Worm (Caenorhabditis elegans): ENCODE data around the gene dct-5.

Gene dct-5

ce11 chrII:5418317-5418716, 18.4 kb downstream of the dct-5 start:
- TF ChIP-seq egl-44 (GFP tag; IDR thresholded peaks at IDR 0.05) (no peak), gei-17 (GFP tag; optimal IDR thresholded peaks at IDR 0.05) (no peak), madf-3 (GFP tag; IDR thresholded peaks at IDR 0.05) (no peak), C06A6.2 (GFP tag; conservative IDR thresholded peaks at IDR 0.05) (no peak), F33H1.4 (GFP tag; IDR thresholded peaks at IDR 0.05) (no peak), Y67H2A.10 (GFP tag; conservative IDR thresholded peaks at IDR 0.05) (no peak), sptf-2 (GFP tag; optimal IDR thresholded peaks at IDR 0.05) (no peak), efl-1 (GFP tag; optimal IDR thresholded peaks at IDR 0.05) (no peak)

DNA sequence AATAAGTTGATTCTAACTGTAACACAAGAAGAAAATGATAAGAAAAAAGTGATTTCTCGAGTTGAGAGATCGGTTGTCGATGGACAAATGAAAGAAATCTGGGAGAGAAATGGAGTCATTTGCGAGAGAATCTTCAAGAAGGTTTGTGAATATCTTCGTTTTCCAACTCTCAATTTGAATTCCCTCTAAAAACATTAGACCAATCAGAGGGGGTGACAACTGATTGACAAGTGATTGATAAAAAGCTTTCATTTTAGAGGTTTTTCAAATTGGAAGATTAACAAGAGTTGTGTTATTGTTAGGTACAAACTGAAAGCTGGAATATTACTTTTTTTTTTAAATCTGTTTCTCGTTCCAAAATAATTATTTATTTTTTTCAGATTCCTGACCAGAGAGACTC, 18.8 kb downstream of the dct-5 start:
- TF ChIP-seq nhr-90 (tag; optimal IDR thresholded peaks at IDR 0.05) (no peak), cebp-2 (GFP tag; IDR thresholded peaks at IDR 0.05) (no peak), tbx-9 (tag; optimal IDR thresholded peaks at IDR 0.05; ENCODE audit: borderline replicate concordance) (no peak), ceh-100 (GFP tag; IDR thresholded peaks at IDR 0.05) (no peak), mcd-1 (GFP tag; IDR thresholded peaks at IDR 0.05) (no peak), mxl-1 (tag; optimal IDR thresholded peaks at IDR 0.05) (no peak), pha-4 (tag; optimal IDR thresholded peaks at IDR 0.05) (no peak), C17E4.6 (GFP tag; IDR thresholded peaks at IDR 0.05) (no peak), ztf-22 (GFP tag; optimal IDR thresholded peaks at IDR 0.05) (no peak), ztf-26 (tag; optimal IDR thresholded peaks at IDR 0.05) (no peak), sea-2 (GFP tag; IDR thresholded peaks at IDR 0.05) (no peak), mel-28 (tag; optimal IDR thresholded peaks at IDR 0.05; ENCODE audit: borderline replicate concordance) (no peak), nfya-2 (GFP tag; IDR thresholded peaks at IDR 0.05) (no peak), snpc-1.3 (tag; optimal IDR thresholded peaks at IDR 0.05; ENCODE audit: insufficient read depth) (no peak), bed-1 (GFP tag; IDR thresholded peaks at IDR 0.05) (no peak), him-1 (tag; optimal IDR thresholded peaks at IDR 0.05) (no peak)

DNA sequence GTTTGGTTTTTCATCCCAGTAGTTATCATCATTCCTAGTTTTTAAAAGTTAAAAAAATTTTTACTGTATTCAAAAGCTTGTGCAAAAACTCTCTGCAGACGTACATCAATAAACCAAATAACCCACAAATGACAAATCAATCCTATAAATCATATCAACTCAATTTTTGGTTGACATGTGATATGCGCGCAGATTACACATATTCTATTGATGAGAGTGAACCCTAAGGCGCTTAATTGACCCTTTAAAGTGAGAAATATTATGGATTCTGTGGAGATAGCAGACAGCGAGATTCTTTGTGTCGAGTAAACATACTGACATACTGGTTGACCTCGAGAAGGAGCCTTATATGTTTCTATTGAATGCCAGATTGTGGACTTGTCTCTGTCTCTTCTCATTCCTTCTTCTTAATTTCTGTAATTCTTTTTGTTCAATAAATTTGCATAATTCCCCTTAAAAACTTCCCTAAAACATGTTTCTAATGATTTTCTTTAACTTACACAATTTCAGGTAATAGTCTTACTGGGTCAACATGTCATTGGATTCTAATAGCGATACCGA, 20.4 kb downstream of the dct-5 start, which contains the start of gene EEED8.2:
Gene EEED8.2, plus strand, starts transcription at position 511 of the 561 bp plus-strand sequence.
- no peak for TF ChIP-seq T26A5.8 (tag; optimal IDR thresholded peaks at IDR 0.05)
- no peak for TF ChIP-seq nhr-179 (tag; optimal IDR thresholded peaks at IDR 0.05)
- no peak for TF ChIP-seq F22D6.2 (tag; optimal IDR thresholded peaks at IDR 0.05)
- no peak for TF ChIP-seq snpc-4 (GFP tag; optimal IDR thresholded peaks at IDR 0.05)
- TF ChIP-seq snpc-4 (tag; optimal IDR thresholded peaks at IDR 0.05): no peak
- no peak for TF ChIP-seq B0336.3 (GFP tag; IDR thresholded peaks at IDR 0.05)
- no peak for TF ChIP-seq nfya-2 (GFP tag; IDR thresholded peaks at IDR 0.05)
- TF ChIP-seq madf-8 (GFP tag; conservative IDR thresholded peaks at IDR 0.05): no peak
- no peak for TF ChIP-seq B0261.1 (tag; optimal IDR thresholded peaks at IDR 0.05)
- no peak for TF ChIP-seq nhr-90 (tag; optimal IDR thresholded peaks at IDR 0.05)
- TF ChIP-seq K11D2.4 (GFP tag; IDR thresholded peaks at IDR 0.05): no peak
- no peak for TF ChIP-seq him-1 (tag; optimal IDR thresholded peaks at IDR 0.05)
- TF ChIP-seq mxl-1 (tag; optimal IDR thresholded peaks at IDR 0.05): no peak

- TF ChIP-seq bed-1 (GFP tag; IDR thresholded peaks at IDR 0.05) (no peak), madf-8 (GFP tag; conservative IDR thresholded peaks at IDR 0.05) (peak; percentile 61), tlf-1 (GFP tag; optimal IDR thresholded peaks at IDR 0.05) (no peak), lsl-1 (GFP tag; optimal IDR thresholded peaks at IDR 0.05) (peak; percentile 90), xnd-1 (tag; optimal IDR thresholded peaks at IDR 0.05) (peak; percentile 80), tbx-9 (tag; optimal IDR thresholded peaks at IDR 0.05; ENCODE audit: borderline replicate concordance) (no peak), snpc-1.1 (tag; optimal IDR thresholded peaks at IDR 0.05; ENCODE audit: insufficient read depth) (no peak), hrde-1 (tag; optimal IDR thresholded peaks at IDR 0.05; ENCODE audit: borderline replicate concordance) (no peak), mes-4 (tag; optimal IDR thresholded peaks at IDR 0.05) (no peak), lin-54 (GFP tag; optimal IDR thresholded peaks at IDR 0.05) (peak; percentile 13), F33H1.4 (GFP tag; IDR thresholded peaks at IDR 0.05) (peak; percentile 85), madf-6 (GFP tag; IDR thresholded peaks at IDR 0.05) (peak; percentile 80), snpc-3.4 (tag; optimal IDR thresholded peaks at IDR 0.05) (no peak), snpc-1.3 (tag; optimal IDR thresholded peaks at IDR 0.05; ENCODE audit: insufficient read depth) (peak; percentile 0), lin-26 (GFP tag; IDR thresholded peaks at IDR 0.05) (no peak), unc-62 (GFP tag; optimal IDR thresholded peaks at IDR 0.05) (no peak), zim-3 (tag; optimal IDR thresholded peaks at IDR 0.05) (no peak)
Observed at ce11 chrII:5414040-5414439, 22.7 kb downstream of the dct-5 start, which contains the start of the genes EEED8.14 and EEED8.3. TSS of gene EEED8.14 (minus strand) at chrII:5414052. TSS of gene EEED8.3 (plus strand) at chrII:5414276.

Data from whole organism, young adult.